Fruit fly (Drosophila melanogaster): ENCODE results near the gene RpL9.

- TF ChIP-seq insv (optimal IDR thresholded peaks at IDR 0.05): no peak
- no peak for TF ChIP-seq Sin3A (optimal IDR thresholded peaks at IDR 0.05)
- no peak for TF ChIP-seq Myc (optimal IDR thresholded peaks at IDR 0.05)
- no peak for TF ChIP-seq psq (optimal IDR thresholded peaks at IDR 0.05)
Measured at dm6 chr2L:11041074-11041473, 37.1 kb upstream of the RpL9 start.

Data from Kc167 (cell line).